Fruit fly (Drosophila melanogaster): Measurements from ENCODE around the gene hng3.
A peak's percentile ranks its signal among the peaks of the same experiment; 100 is the strongest.

hng3 gene

DNA sequence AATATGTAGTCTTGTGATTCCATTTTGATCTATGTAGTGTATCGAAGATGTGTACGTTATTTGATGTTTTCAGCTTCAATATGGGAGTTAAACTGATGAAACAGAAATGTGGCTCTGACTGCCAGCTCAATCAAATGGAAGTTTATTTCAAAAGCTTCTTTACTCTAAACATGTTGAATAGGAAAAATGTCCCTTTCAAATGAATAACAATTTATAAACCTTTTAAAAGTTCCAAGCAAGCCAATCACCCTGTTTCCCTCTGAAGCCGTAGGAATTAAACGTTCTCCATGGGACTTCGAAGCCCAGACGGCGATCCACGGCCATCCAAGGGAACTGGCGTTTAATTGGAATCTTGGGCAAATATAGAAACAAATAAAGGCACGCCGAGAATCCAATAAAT, 48.7 kb upstream of the hng3 start, which contains the start of gene CG13898:
Gene CG13898, minus strand, starts transcription at position 101 of the 400 bp plus-strand sequence.
- no peak for TF ChIP-seq CG11695 (GFP tag; IDR thresholded peaks at IDR 0.05)
- TF ChIP-seq sens (GFP tag): peak; percentile 22

DNA sequence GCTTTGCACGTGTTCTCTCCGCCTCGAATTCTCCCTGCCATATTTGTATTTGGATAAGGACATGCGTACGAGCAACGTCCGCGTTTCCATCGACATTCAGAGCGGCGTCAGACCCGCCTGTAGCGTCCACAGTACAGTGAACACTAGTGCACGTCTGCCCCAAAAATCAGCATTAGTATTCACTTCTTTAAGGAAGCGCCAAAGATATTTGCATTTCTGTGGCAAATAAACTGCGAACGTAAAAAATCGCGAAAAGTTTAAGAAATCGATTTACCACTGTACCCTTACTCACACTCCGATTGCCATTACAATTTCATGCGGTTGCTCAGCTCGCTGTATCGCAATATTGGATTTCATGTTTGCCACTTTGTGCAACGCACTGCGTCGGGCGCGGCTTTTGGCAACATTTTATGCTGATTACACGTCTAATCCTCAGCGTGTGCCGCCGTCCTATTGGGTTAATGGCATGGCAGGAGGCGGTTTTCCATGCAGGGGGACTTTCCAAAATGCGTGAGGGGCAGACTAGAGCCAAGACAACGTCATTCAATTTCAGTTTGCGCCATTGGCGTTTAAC, 47.5 kb upstream of the hng3 start:
- TF ChIP-seq CG2129 (GFP tag; IDR thresholded peaks at IDR 0.05; ENCODE audit: partially characterized antibody) (no peak), Gug (GFP tag; IDR thresholded peaks at IDR 0.05) (peak; percentile 94), Fer1 (GFP tag; optimal IDR thresholded peaks at IDR 0.05) (peak; percentile 90), CG14860 (GFP tag; IDR thresholded peaks at IDR 0.05; ENCODE audit: partially characterized antibody) (no peak), pan (optimal IDR thresholded peaks at IDR 0.05) (no peak), pan (GFP tag; optimal IDR thresholded peaks at IDR 0.05 in 1 of 2, IDR thresholded peaks at IDR 0.05 in 1 of 2) (peak in 1 of 2 experiments; percentile 92), CG9215 (GFP tag; IDR thresholded peaks at IDR 0.05) (peak; percentile 78), CG8924 (tag; optimal IDR thresholded peaks at IDR 0.05) (peak; percentile 83), hb (GFP tag; IDR thresholded peaks at IDR 0.05; ENCODE audit: partially characterized antibody) (no peak), CG7839 (tag; optimal IDR thresholded peaks at IDR 0.05) (peak; percentile 89), CG12236 (GFP tag; optimal IDR thresholded peaks at IDR 0.05) (peak; percentile 79), CG10979 (tag; optimal IDR thresholded peaks at IDR 0.05) (peak; percentile 81), CG5245 (GFP tag; optimal IDR thresholded peaks at IDR 0.05) (peak; percentile 89), E2f2 (GFP tag; IDR thresholded peaks at IDR 0.05) (peak; percentile 59; the same call in 1 of the 2 replicates), corto (GFP tag; optimal IDR thresholded peaks at IDR 0.05) (peak; percentile 88), CG14014 (GFP tag; IDR thresholded peaks at IDR 0.05) (peak; percentile 92), CG11695 (GFP tag; IDR thresholded peaks at IDR 0.05) (peak; percentile 92), wor (GFP tag; IDR thresholded peaks at IDR 0.05) (peak; percentile 78), Mad (GFP tag; optimal IDR thresholded peaks at IDR 0.05) (peak; percentile 83), H2.0 (GFP tag; IDR thresholded peaks at IDR 0.05) (peak; percentile 93), CG4730 (GFP tag; IDR thresholded peaks at IDR 0.05) (peak; percentile 74), CG11456 (GFP tag; IDR thresholded peaks at IDR 0.05) (peak; percentile 94), disco-r (GFP tag; optimal IDR thresholded peaks at IDR 0.05) (peak; percentile 85), hkb (optimal IDR thresholded peaks at IDR 0.05) (no peak), hkb (GFP tag; IDR thresholded peaks at IDR 0.05) (peak; percentile 91), hbn (GFP tag; IDR thresholded peaks at IDR 0.05; ENCODE audit: partially characterized antibody) (no peak), lbe (GFP tag; optimal IDR thresholded peaks at IDR 0.05) (peak; percentile 90), Awh (GFP tag; IDR thresholded peaks at IDR 0.05) (peak; percentile 90), prd (optimal IDR thresholded peaks at IDR 0.05) (no peak), prd (GFP tag; IDR thresholded peaks at IDR 0.05) (peak; percentile 96), ham (GFP tag; IDR thresholded peaks at IDR 0.05) (peak; percentile 74; the same call in 1 of the 2 replicates), CG1602 (GFP tag; optimal IDR thresholded peaks at IDR 0.05) (peak; percentile 81), CG7987 (GFP tag; optimal IDR thresholded peaks at IDR 0.05) (peak; percentile 64), Lim3 (GFP tag; IDR thresholded peaks at IDR 0.05) (peak; percentile 58), Bgb (GFP tag; IDR thresholded peaks at IDR 0.05; ENCODE audit: partially characterized antibody) (no peak), CG12659 (GFP tag; optimal IDR thresholded peaks at IDR 0.05) (peak; percentile 85), CG12071 (GFP tag; optimal IDR thresholded peaks at IDR 0.05) (peak; percentile 89), Meics (GFP tag; optimal IDR thresholded peaks at IDR 0.05) (peak; percentile 87), CG18011 (GFP tag; optimal IDR thresholded peaks at IDR 0.05) (peak; percentile 62), esg (GFP tag; conservative IDR thresholded peaks at IDR 0.05) (peak; percentile 90), dimm (GFP tag; IDR thresholded peaks at IDR 0.05) (peak; percentile 85), CG14710 (tag; optimal IDR thresholded peaks at IDR 0.05) (peak; percentile 55), sima (GFP tag; optimal IDR thresholded peaks at IDR 0.05) (peak; percentile 52), CG8359 (GFP tag; optimal IDR thresholded peaks at IDR 0.05; ENCODE audit: borderline replicate concordance) (peak; percentile 54), dmrt99B (tag; optimal IDR thresholded peaks at IDR 0.05) (peak; percentile 88), toy (GFP tag; IDR thresholded peaks at IDR 0.05) (peak; percentile 80; the same call in 1 of the 2 replicates), sc (optimal IDR thresholded peaks at IDR 0.05) (no peak), sc (GFP tag; optimal IDR thresholded peaks at IDR 0.05) (peak; percentile 67)

Data from whole organism, embryonic.